Fruit fly (Drosophila melanogaster): ENCODE results near the gene Sol1.

DNA sequence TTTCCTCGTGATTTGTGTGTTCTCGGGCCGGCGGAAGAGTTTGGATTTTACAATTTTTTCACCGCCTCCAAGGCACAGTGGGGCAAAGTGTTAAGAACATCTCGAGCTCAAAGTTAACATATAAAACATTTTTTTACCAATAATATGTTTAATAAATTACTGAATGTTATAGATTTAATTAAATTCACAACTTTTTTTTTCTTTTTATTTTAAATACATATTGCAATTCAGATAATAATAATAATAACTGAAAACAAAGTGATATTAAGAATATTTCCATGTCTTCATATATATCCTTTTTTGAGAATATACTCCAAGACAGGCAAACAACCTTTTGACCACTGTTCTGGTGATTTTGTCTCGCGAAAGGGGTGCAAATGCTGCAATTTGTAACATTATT is 40.1 kb upstream of the Sol1 start:
- TF ChIP-seq psq (optimal IDR thresholded peaks at IDR 0.05) (no peak), Dll (optimal IDR thresholded peaks at IDR 0.05) (no peak), usp (GFP tag; optimal IDR thresholded peaks at IDR 0.05) (no peak), pan (optimal IDR thresholded peaks at IDR 0.05) (no peak)
